Worm (Caenorhabditis elegans) whole organism, late embryonic: Measurements from ENCODE around the gene W02A2.9.
A peak's percentile ranks its signal among the peaks of the same experiment; 100 is the strongest.

Experiments used
- C08G9.2 ChIP-seq: sonication (generic microtip); optimal IDR thresholded peaks from 2 replicates; lab custom pipeline; 2016; ENCODE audit warnings: mild to moderate bottlenecking, missing genetic modification characterization, moderate library complexity, missing compliant biosample characterization
- C38D4.7 ChIP-seq: fragments of 200-800 bp; sonication (Bioruptor generic); optimal IDR thresholded peaks from 2 replicates; lab custom pipeline; 2018; ENCODE audit warnings: mild to moderate bottlenecking, missing genetic modification characterization, moderate library complexity, missing compliant biosample characterization
- F13H6.1 ChIP-seq: sonication (generic microtip); optimal IDR thresholded peaks from 2 replicates; lab custom pipeline; 2016; ENCODE audit warnings: missing genetic modification characterization, missing compliant biosample characterization
- K02D7.2 ChIP-seq: sonication (generic microtip); optimal IDR thresholded peaks from 2 replicates; lab custom pipeline; 2017; ENCODE audit warnings: mild to moderate bottlenecking, missing genetic modification characterization, missing compliant biosample characterization
- K09A11.1 ChIP-seq: sonication (generic microtip); optimal IDR thresholded peaks from 2 replicates; lab custom pipeline; 2017; ENCODE audit warnings: antibody characterized with exemption, mild to moderate bottlenecking, missing genetic modification characterization, missing compliant biosample characterization; ENCODE audit not compliant: insufficient read depth
- ceh-18 ChIP-seq: sonication (generic microtip); optimal IDR thresholded peaks from 2 replicates; lab custom pipeline; 2016; ENCODE audit warnings: missing genetic modification characterization, missing compliant biosample characterization
- ceh-19 ChIP-seq: fragments of 200-800 bp; sonication (Bioruptor generic); optimal IDR thresholded peaks from 2 replicates; lab custom pipeline; 2018; ENCODE audit warnings: mild to moderate bottlenecking, missing genetic modification characterization, missing compliant biosample characterization
- ceh-2 ChIP-seq: sonication (generic microtip); optimal IDR thresholded peaks from 2 replicates; lab custom pipeline; 2016; ENCODE audit warnings: missing genotype, missing genetic modification characterization, missing compliant biosample characterization
- ceh-22 ChIP-seq: sonication (generic microtip); optimal IDR thresholded peaks from 2 replicates; lab custom pipeline; 2017; ENCODE audit warnings: missing biosample characterization, missing genetic modification characterization
- ceh-30 ChIP-seq: fragments of 150-350 bp; optimal IDR thresholded peaks from 2 replicates; lab custom pipeline; 2014; ENCODE audit warnings: missing biosample characterization, missing genetic modification characterization
- ceh-31 ChIP-seq: sonication (generic microtip); optimal IDR thresholded peaks from 2 replicates; lab custom pipeline; 2016; ENCODE audit warnings: missing genetic modification characterization, missing compliant biosample characterization
- ceh-34 ChIP-seq: sonication (generic microtip); optimal IDR thresholded peaks from 2 replicates; lab custom pipeline; 2016; ENCODE audit warnings: mild to moderate bottlenecking, missing genetic modification characterization, missing compliant biosample characterization
- ceh-45 ChIP-seq: fragments of 200-800 bp; sonication (Bioruptor generic); IDR thresholded peaks from 2 replicates; pipeline ENCODE4 v1.3.6; 2022; ENCODE audit warnings: missing genetic modification reagents, missing genetic modification characterization, missing compliant biosample characterization
- ceh-48 ChIP-seq: sonication (generic microtip); optimal IDR thresholded peaks from 2 replicates; lab custom pipeline; 2016; ENCODE audit warnings: missing genetic modification characterization, inconsistent platforms, missing compliant biosample characterization
- ceh-9 ChIP-seq: sonication (generic microtip); optimal IDR thresholded peaks from 2 replicates; lab custom pipeline; 2016; ENCODE audit warnings: mild to moderate bottlenecking, missing genetic modification characterization, inconsistent platforms, missing compliant biosample characterization
- dmd-4 ChIP-seq: sonication (generic microtip); optimal IDR thresholded peaks from 2 replicates; lab custom pipeline; 2016; ENCODE audit warnings: borderline replicate concordance, missing genetic modification characterization, missing compliant biosample characterization
- elt-2 ChIP-seq: sonication (generic microtip); optimal IDR thresholded peaks from 2 replicates; lab custom pipeline; 2016; ENCODE audit warnings: missing genetic modification reagents, missing genetic modification characterization, missing compliant biosample characterization
- elt-4 ChIP-seq: sonication (generic microtip); optimal IDR thresholded peaks from 2 replicates; lab custom pipeline; 2016; ENCODE audit warnings: missing genetic modification characterization, missing compliant biosample characterization
- ets-4 ChIP-seq: sonication (generic microtip); optimal IDR thresholded peaks from 2 replicates; lab custom pipeline; 2016; ENCODE audit warnings: missing genetic modification characterization, missing compliant biosample characterization
- eyg-1 ChIP-seq: sonication (generic microtip); optimal IDR thresholded peaks from 2 replicates; lab custom pipeline; 2016; ENCODE audit warnings: missing genotype, missing genetic modification characterization, missing compliant biosample characterization
- fax-1 ChIP-seq: sonication (generic microtip); optimal IDR thresholded peaks from 2 replicates; lab custom pipeline; 2016; ENCODE audit warnings: missing genotype, missing genetic modification characterization, missing compliant biosample characterization
- fkh-10 ChIP-seq: fragments of 150-350 bp; optimal IDR thresholded peaks from 2 replicates; lab custom pipeline; 2014; ENCODE audit warnings: missing biosample characterization, missing genetic modification reagents, missing genetic modification characterization
- fkh-6 ChIP-seq: sonication (generic microtip); optimal IDR thresholded peaks from 2 replicates; lab custom pipeline; 2016; ENCODE audit warnings: missing genetic modification characterization, missing compliant biosample characterization
- gmeb-2 ChIP-seq: sonication (generic microtip); optimal IDR thresholded peaks from 2 replicates; lab custom pipeline; 2016; ENCODE audit warnings: missing genetic modification characterization, inconsistent platforms, missing compliant biosample characterization
- hlh-13 ChIP-seq: fragments of 200-800 bp; sonication (Bioruptor generic); optimal IDR thresholded peaks from 2 replicates; lab custom pipeline; 2018; ENCODE audit warnings: mild to moderate bottlenecking, missing genetic modification characterization, missing compliant biosample characterization
- hlh-15 ChIP-seq: sonication (generic microtip); optimal IDR thresholded peaks from 2 replicates; lab custom pipeline; 2016; ENCODE audit warnings: missing genetic modification characterization, missing compliant biosample characterization
- hlh-30 ChIP-seq: sonication (generic microtip); optimal IDR thresholded peaks from 2 replicates; lab custom pipeline; 2017; ENCODE audit warnings: antibody characterized with exemption, missing genetic modification characterization, missing compliant biosample characterization; ENCODE audit not compliant: insufficient read depth
- hlh-6 ChIP-seq: sonication (generic microtip); optimal IDR thresholded peaks from 2 replicates; lab custom pipeline; 2016; ENCODE audit warnings: missing genotype, missing genetic modification characterization, missing compliant biosample characterization
- hlh-8 ChIP-seq: sonication (generic microtip); optimal IDR thresholded peaks from 2 replicates; lab custom pipeline; 2016; ENCODE audit warnings: missing genotype, missing genetic modification characterization, missing compliant biosample characterization
- lin-11 ChIP-seq: fragments of 200-800 bp; sonication (Bioruptor generic); optimal IDR thresholded peaks from 2 replicates; lab custom pipeline; 2018; ENCODE audit warnings: mild to moderate bottlenecking, missing genetic modification characterization, missing compliant biosample characterization
- madf-2 ChIP-seq: sonication (generic microtip); optimal IDR thresholded peaks from 2 replicates; lab custom pipeline; 2017; ENCODE audit warnings: missing genetic modification characterization, missing compliant biosample characterization
- nfya-1 ChIP-seq: sonication (generic microtip); optimal IDR thresholded peaks from 2 replicates; lab custom pipeline; 2017; ENCODE audit warnings: missing genetic modification characterization, mild to moderate bottlenecking, missing compliant biosample characterization, antibody characterized with exemption, moderate library complexity
- nhr-11 ChIP-seq: fragments of 150-350 bp; optimal IDR thresholded peaks from 2 replicates; lab custom pipeline; 2014; ENCODE audit warnings: missing biosample characterization, missing genetic modification characterization
- nhr-232 ChIP-seq: sonication (generic microtip); optimal IDR thresholded peaks from 2 replicates; lab custom pipeline; 2016; ENCODE audit warnings: missing genetic modification characterization, missing compliant biosample characterization
- odd-2 ChIP-seq: sonication (generic microtip); optimal IDR thresholded peaks from 2 replicates; lab custom pipeline; 2017; ENCODE audit warnings: antibody characterized with exemption, mild to moderate bottlenecking, missing genetic modification characterization, missing compliant biosample characterization
- pag-3 ChIP-seq: sonication (generic microtip); optimal IDR thresholded peaks from 2 replicates; lab custom pipeline; 2016; ENCODE audit warnings: missing compliant biosample characterization, missing genetic modification characterization, borderline replicate concordance
- pat-9 ChIP-seq: fragments of 200-800 bp; sonication (Bioruptor generic); optimal IDR thresholded peaks from 2 replicates; lab custom pipeline; 2018; ENCODE audit warnings: mild to moderate bottlenecking, missing genetic modification characterization, moderate library complexity, missing compliant biosample characterization
- pax-1 ChIP-seq: fragments of 150-350 bp; optimal IDR thresholded peaks from 2 replicates; lab custom pipeline; 2014; ENCODE audit warnings: missing biosample characterization, missing genetic modification characterization
- pha-2 ChIP-seq: sonication (generic microtip); optimal IDR thresholded peaks from 2 replicates; lab custom pipeline; 2017; ENCODE audit warnings: mild to moderate bottlenecking, missing genetic modification characterization, missing compliant biosample characterization
- pqm-1 ChIP-seq: sonication (generic microtip); optimal IDR thresholded peaks from 2 replicates; lab custom pipeline; 2016; ENCODE audit warnings: missing genetic modification characterization, missing compliant biosample characterization
- pros-1 ChIP-seq: fragments of 150-350 bp; optimal IDR thresholded peaks from 2 replicates; lab custom pipeline; 2014; ENCODE audit warnings: missing biosample characterization, missing genetic modification reagents, missing genetic modification characterization
- rnt-1 ChIP-seq: sonication (generic microtip); optimal IDR thresholded peaks from 2 replicates; lab custom pipeline; 2016; ENCODE audit warnings: missing genetic modification characterization, missing compliant biosample characterization
- sox-2 ChIP-seq: fragments of 200-800 bp; sonication (Bioruptor generic); IDR thresholded peaks from 2 replicates; pipeline ENCODE4 v1.3.6; 2022; ENCODE audit warnings: missing genetic modification reagents, missing genetic modification characterization, missing compliant biosample characterization
- sox-4 ChIP-seq: sonication (generic microtip); optimal IDR thresholded peaks from 2 replicates; lab custom pipeline; 2017; ENCODE audit warnings: mild to moderate bottlenecking, missing genetic modification characterization, inconsistent platforms, missing compliant biosample characterization
- tbx-2 ChIP-seq: sonication (generic microtip); optimal IDR thresholded peaks from 2 replicates; lab custom pipeline; 2016; ENCODE audit warnings: missing genetic modification characterization, missing compliant biosample characterization
- ttx-3 ChIP-seq: sonication (generic microtip); optimal IDR thresholded peaks from 2 replicates; lab custom pipeline; 2016; ENCODE audit warnings: missing genetic modification reagents, missing genetic modification characterization, missing compliant biosample characterization
- unc-3 ChIP-seq, 2 experiments: fragments of 200-800 bp in 1 of 2; sonication (Bioruptor generic) in 1 of 2; sonication (generic microtip) in 1 of 2; conservative IDR thresholded peaks in 1 of 2; optimal IDR thresholded peaks in 1 of 2; 2 replicates each; pipeline versions ENCODE4 v1.3.6 to Lab custom; 2016 to 2022; ENCODE audit warnings: missing compliant biosample characterization in 2 of 2, missing genetic modification characterization in 2 of 2, missing genetic modification reagents in 1 of 2
- unc-86 ChIP-seq: sonication (generic microtip); optimal IDR thresholded peaks from 2 replicates; lab custom pipeline; 2016; ENCODE audit warnings: missing genetic modification characterization, missing compliant biosample characterization
- ztf-16 ChIP-seq: sonication (generic microtip); optimal IDR thresholded peaks from 2 replicates; lab custom pipeline; 2017; ENCODE audit warnings: missing genetic modification characterization, missing compliant biosample characterization

The W02A2.9 gene

ce11 chrIV:13386043-13386442, 38.6 kb downstream of the W02A2.9 start, which contains the start of the genes Y62E10A.20, Y62E10A.23 and mdt-9 (continued):
- peak; percentile 70 for TF ChIP-seq ceh-19 (GFP tag; lab: Kevin White, UChicago)
- TF ChIP-seq dmd-4 (tag; lab: Kevin White, UChicago): no peak
- no peak for TF ChIP-seq ceh-22
- peak; percentile 77 for TF ChIP-seq K09A11.1 (tag; lab: Kevin White, UChicago)
- peak; percentile 55 for TF ChIP-seq C08G9.2 (tag; lab: Kevin White, UChicago)
- peak; percentile 70; the same call in 1 of the 2 replicates for TF ChIP-seq unc-3 (GFP tag; conservative IDR thresholded peaks at IDR 0.05; lab: Robert Waterston, UW)
- peak; percentile 68 for TF ChIP-seq unc-3 (tag; optimal IDR thresholded peaks at IDR 0.05; lab: Kevin White, UChicago)
- peak; percentile 54 for TF ChIP-seq pha-2
- peak; percentile 45 for TF ChIP-seq rnt-1 (tag; lab: Kevin White, UChicago)
- peak; percentile 33 for TF ChIP-seq lin-11 (tag; lab: Kevin White, UChicago)
- peak; percentile 61 for TF ChIP-seq ztf-16 (tag; lab: Kevin White, UChicago)
- TF ChIP-seq hlh-15 (tag; lab: Kevin White, UChicago): peak; percentile 49
- peak; percentile 67 for TF ChIP-seq tbx-2 (tag; lab: Kevin White, UChicago)
- peak; percentile 39 for TF ChIP-seq ceh-2
- peak; percentile 55 for TF ChIP-seq unc-86
- TF ChIP-seq ceh-45 (GFP tag; lab: Robert Waterston, UW): 0 out of 2 replicates have a peak, but pooled peaks have one; percentile 52
- TF ChIP-seq nhr-232: no peak
- peak; percentile 42 for TF ChIP-seq pros-1 (tag; lab: Kevin White, UChicago)
- peak; percentile 59 for TF ChIP-seq sox-4 (tag; lab: Kevin White, UChicago)
- TF ChIP-seq ets-4 (tag; lab: Kevin White, UChicago): no peak
- peak; percentile 29 for TF ChIP-seq fkh-6 (tag; lab: Kevin White, UChicago)
- TF ChIP-seq hlh-13 (GFP tag; lab: Kevin White, UChicago): no peak
- TF ChIP-seq hlh-30 (tag; lab: Kevin White, UChicago): peak; percentile 2
- TF ChIP-seq fkh-10: no peak
- TF ChIP-seq pqm-1 (tag; lab: Kevin White, UChicago): no peak
- TF ChIP-seq fax-1: peak; percentile 91
- peak; percentile 65 for TF ChIP-seq ceh-48 (tag; lab: Kevin White, UChicago)
- TF ChIP-seq ceh-18 (tag; lab: Kevin White, UChicago): peak; percentile 46
- peak; percentile 67 for TF ChIP-seq pat-9 (tag; lab: Kevin White, UChicago)
- TF ChIP-seq F13H6.1: peak; percentile 28
- TF ChIP-seq hlh-6 (tag; lab: Kevin White, UChicago): no peak
- no peak for TF ChIP-seq nhr-11 (tag; lab: Kevin White, UChicago)
- peak; percentile 24 for TF ChIP-seq pax-1 (tag; lab: Kevin White, UChicago)
- peak; percentile 49 for TF ChIP-seq gmeb-2 (tag; lab: Kevin White, UChicago)
- peak; percentile 84 for TF ChIP-seq nfya-1 (tag; lab: Kevin White, UChicago)
- peak; percentile 67 for TF ChIP-seq ceh-34 (tag; lab: Kevin White, UChicago)
- peak; percentile 87 for TF ChIP-seq ceh-31
- no peak for TF ChIP-seq ceh-30 (tag; lab: Kevin White, UChicago)
- no peak for TF ChIP-seq pag-3 (tag; lab: Kevin White, UChicago)
- no peak for TF ChIP-seq ceh-9 (tag; lab: Kevin White, UChicago)
- peak; percentile 27 for TF ChIP-seq eyg-1 (tag; lab: Kevin White, UChicago)
- peak; percentile 57 for TF ChIP-seq C38D4.7 (GFP tag; lab: Kevin White, UChicago)
- peak; percentile 25 for TF ChIP-seq odd-2 (tag; lab: Kevin White, UChicago)
- TF ChIP-seq madf-2 (tag; lab: Kevin White, UChicago): peak; percentile 40
- TF ChIP-seq elt-2 (tag; lab: Kevin White, UChicago): peak; percentile 80
- peak; percentile 60 for TF ChIP-seq hlh-8
- peak; percentile 15; the same call in 1 of the 2 replicates for TF ChIP-seq sox-2
- no peak for TF ChIP-seq elt-4 (tag; lab: Kevin White, UChicago)
- peak; percentile 52 for TF ChIP-seq K02D7.2 (tag; lab: Kevin White, UChicago)
- TF ChIP-seq ttx-3: peak; percentile 63
